Worm (Caenorhabditis elegans) whole organism, L3 larva: ENCODE results near the gene cln-3.1.

ENCODE experiments used
- R02D3.7 ChIP-seq: fragments of 150-350 bp; optimal IDR thresholded peaks from 2 replicates; lab custom pipeline; 2014; ENCODE audit warnings: missing biosample characterization, missing genetic modification characterization
- aly-2 ChIP-seq: fragments of 150-350 bp; optimal IDR thresholded peaks from 2 replicates; lab custom pipeline; 2014; ENCODE audit warnings: missing biosample characterization, missing genetic modification characterization
- ama-1 ChIP-seq: fragments of 150-350 bp; optimal IDR thresholded peaks from 2 replicates; lab custom pipeline; 2018
- ceh-16 ChIP-seq: sonication (generic microtip); optimal IDR thresholded peaks from 2 replicates; lab custom pipeline; 2017; ENCODE audit warnings: missing biosample characterization, missing genetic modification characterization
- ceh-82 ChIP-seq: fragments of 150-350 bp; optimal IDR thresholded peaks from 2 replicates; lab custom pipeline; 2014; ENCODE audit warnings: missing biosample characterization, missing genetic modification characterization
- daf-12 ChIP-seq: fragments of 150-350 bp; optimal IDR thresholded peaks from 2 replicates; lab custom pipeline; 2014; ENCODE audit warnings: missing biosample characterization, missing genetic modification reagents, missing genetic modification characterization
- egl-5 ChIP-seq: fragments of 150-350 bp; optimal IDR thresholded peaks from 2 replicates; lab custom pipeline; 2017; ENCODE audit warnings: missing biosample characterization, missing genetic modification reagents, missing genetic modification characterization, inconsistent platforms
- elt-2 ChIP-seq: sonication (generic microtip); optimal IDR thresholded peaks from 2 replicates; lab custom pipeline; 2016; ENCODE audit warnings: missing genetic modification reagents, mild to moderate bottlenecking, missing genetic modification characterization, missing compliant biosample characterization
- eor-1 ChIP-seq, 2 experiments: fragments of 150-350 bp; optimal IDR thresholded peaks; 2 replicates each; lab custom pipeline; 2014 to 2018; ENCODE audit warnings: missing biosample characterization in 2 of 2, missing genetic modification characterization in 2 of 2
- fkh-2 ChIP-seq: fragments of 150-350 bp; optimal IDR thresholded peaks from 2 replicates; lab custom pipeline; 2014; ENCODE audit warnings: missing biosample characterization, missing genetic modification reagents, missing genetic modification characterization
- hmg-11 ChIP-seq: sonication (generic microtip); optimal IDR thresholded peaks from 2 replicates; lab custom pipeline; 2016; ENCODE audit warnings: missing genetic modification characterization, missing compliant biosample characterization
- jun-1 ChIP-seq: fragments of 150-350 bp; optimal IDR thresholded peaks from 2 replicates; lab custom pipeline; 2014; ENCODE audit warnings: missing biosample characterization, missing genetic modification reagents, missing genetic modification characterization
- lin-15B ChIP-seq: fragments of 150-350 bp; optimal IDR thresholded peaks from 2 replicates; lab custom pipeline; 2014; ENCODE audit warnings: missing biosample characterization, missing genetic modification characterization
- lin-39 ChIP-seq: fragments of 150-350 bp; optimal IDR thresholded peaks from 2 replicates; lab custom pipeline; 2018; ENCODE audit warnings: missing biosample characterization, missing genetic modification reagents, missing genetic modification characterization
- lsy-12 ChIP-seq: sonication (generic microtip); optimal IDR thresholded peaks from 2 replicates; lab custom pipeline; 2016; ENCODE audit warnings: mild to moderate bottlenecking, missing genetic modification characterization, missing compliant biosample characterization
- mml-1 ChIP-seq: fragments of 150-350 bp; sonication (generic microtip); optimal IDR thresholded peaks from 3 replicates; lab custom pipeline; 2014; ENCODE audit warnings: missing biosample characterization, missing genetic modification characterization
- nfya-1 ChIP-seq: sonication (generic microtip); optimal IDR thresholded peaks from 2 replicates; lab custom pipeline; 2017; ENCODE audit warnings: missing genetic modification characterization, mild to moderate bottlenecking, missing compliant biosample characterization, antibody characterized with exemption, moderate library complexity; ENCODE audit not compliant: insufficient read depth
- nhr-12 ChIP-seq: fragments of 150-350 bp; optimal IDR thresholded peaks from 2 replicates; lab custom pipeline; 2014; ENCODE audit warnings: missing biosample characterization, missing genetic modification characterization
- nhr-23 ChIP-seq: fragments of 150-350 bp; optimal IDR thresholded peaks from 2 replicates; lab custom pipeline; 2014; ENCODE audit warnings: missing biosample characterization, missing genetic modification reagents, missing genetic modification characterization
- nhr-237 ChIP-seq: fragments of 150-350 bp; optimal IDR thresholded peaks from 2 replicates; lab custom pipeline; 2014; ENCODE audit warnings: missing biosample characterization, missing genetic modification characterization
- nhr-25 ChIP-seq: sonication (generic microtip); optimal IDR thresholded peaks from 2 replicates; lab custom pipeline; 2017; ENCODE audit warnings: missing biosample characterization, missing genetic modification characterization
- nhr-28 ChIP-seq: fragments of 150-350 bp; optimal IDR thresholded peaks from 2 replicates; lab custom pipeline; 2014; ENCODE audit warnings: missing biosample characterization, missing genetic modification characterization
- nhr-43 ChIP-seq: sonication (generic microtip); optimal IDR thresholded peaks from 2 replicates; lab custom pipeline; 2016; ENCODE audit warnings: mild to moderate bottlenecking, missing genetic modification characterization, missing compliant biosample characterization; ENCODE audit not compliant: poor library complexity, severe bottlenecking
- nhr-76 ChIP-seq: fragments of 150-350 bp; sonication (generic microtip); optimal IDR thresholded peaks from 5 replicates; lab custom pipeline; 2014; ENCODE audit warnings: missing biosample characterization, missing genetic modification characterization
- nhr-77 ChIP-seq: fragments of 150-350 bp; optimal IDR thresholded peaks from 2 replicates; lab custom pipeline; 2014; ENCODE audit warnings: missing biosample characterization, missing genetic modification characterization
- pha-4 ChIP-seq: fragments of 150-350 bp; optimal IDR thresholded peaks from 2 replicates; lab custom pipeline; 2014; ENCODE audit warnings: missing biosample characterization, missing genetic modification reagents, missing genetic modification characterization
- pqm-1 ChIP-seq: fragments of 150-350 bp; optimal IDR thresholded peaks from 2 replicates; lab custom pipeline; 2017; ENCODE audit warnings: missing biosample characterization, missing genetic modification characterization, inconsistent platforms
- skn-1 ChIP-seq: fragments of 150-350 bp; optimal IDR thresholded peaks from 2 replicates; lab custom pipeline; 2014; ENCODE audit warnings: missing biosample characterization, missing genetic modification characterization
- snpc-4 ChIP-seq: fragments of 150-350 bp; optimal IDR thresholded peaks from 2 replicates; lab custom pipeline; 2014; ENCODE audit warnings: missing biosample characterization, missing genetic modification characterization
- tbx-2 ChIP-seq: sonication (generic microtip); optimal IDR thresholded peaks from 2 replicates; lab custom pipeline; 2016; ENCODE audit warnings: mild to moderate bottlenecking, missing genetic modification characterization, missing compliant biosample characterization
- unc-39 ChIP-seq: sonication (generic microtip); optimal IDR thresholded peaks from 4 replicates; lab custom pipeline; 2017; ENCODE audit warnings: missing biosample characterization, missing genetic modification characterization
- unc-62 ChIP-seq: fragments of 150-350 bp; sonication (generic microtip); optimal IDR thresholded peaks from 4 replicates; lab custom pipeline; 2014; ENCODE audit warnings: missing biosample characterization, missing genetic modification reagents, missing genetic modification characterization
- zag-1 ChIP-seq: fragments of 150-350 bp; optimal IDR thresholded peaks from 2 replicates; lab custom pipeline; 2014; ENCODE audit warnings: missing biosample characterization, missing genetic modification characterization
- ztf-11 ChIP-seq: fragments of 150-350 bp; optimal IDR thresholded peaks from 2 replicates; lab custom pipeline; 2014; ENCODE audit warnings: missing biosample characterization, missing genetic modification characterization
- ztf-4 ChIP-seq: fragments of 150-350 bp; optimal IDR thresholded peaks from 2 replicates; lab custom pipeline; 2014; ENCODE audit warnings: missing biosample characterization, missing genetic modification characterization

Gene cln-3.1

DNA sequence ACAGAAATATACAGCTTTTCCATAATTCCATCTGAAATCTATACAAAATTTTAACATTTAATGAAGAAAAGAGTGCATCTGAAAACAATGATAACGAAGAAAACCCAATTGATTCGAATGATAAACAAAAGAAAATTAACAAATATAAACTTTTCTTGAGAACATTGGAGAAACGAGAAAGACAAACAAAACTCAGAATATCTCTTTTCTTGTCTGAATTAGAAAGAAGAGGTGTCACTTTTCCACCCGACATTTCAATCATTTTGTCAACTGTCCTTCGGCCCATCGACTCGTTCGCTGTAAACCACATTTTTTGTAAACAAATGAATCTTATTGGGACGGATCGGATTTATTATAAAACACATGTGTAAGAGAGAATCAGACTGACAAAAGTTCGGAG lies 39.5 kb downstream of the cln-3.1 start, which contains the start of gene bgal-1:
Gene bgal-1, minus strand, starts transcription at position 38 of the 400 bp plus-strand sequence.
- TF ChIP-seq ama-1 (peak; percentile 69), eor-1 (tag; optimal IDR thresholded peaks at IDR 0.05; lab: Kevin White, UChicago) (no peak), nhr-76 (tag; lab: Kevin White, UChicago) (no peak), nhr-25 (tag; lab: Kevin White, UChicago) (peak; percentile 21), nhr-77 (tag; lab: Kevin White, UChicago) (no peak), pha-4 (tag; lab: Kevin White, UChicago) (peak; percentile 62), tbx-2 (tag; lab: Kevin White, UChicago) (peak; percentile 1), lsy-12 (peak; percentile 33), unc-62 (no peak), ceh-82 (no peak), lin-39 (tag; lab: Kevin White, UChicago) (peak; percentile 4), ceh-16 (tag; lab: Kevin White, UChicago) (no peak), elt-2 (tag; lab: Kevin White, UChicago) (peak; percentile 23), mml-1 (no peak), unc-39 (tag; lab: Kevin White, UChicago) (no peak), nfya-1 (tag; lab: Kevin White, UChicago) (peak; percentile 15), pqm-1 (no peak), nhr-23 (tag; lab: Kevin White, UChicago) (peak; percentile 40), aly-2 (tag; lab: Kevin White, UChicago) (no peak), ztf-11 (no peak), zag-1 (tag; lab: Kevin White, UChicago) (no peak), nhr-43 (tag; lab: Kevin White, UChicago) (no peak), ztf-4 (no peak)
- TF ChIP-seq, all 47 proteins: peak for 9

DNA sequence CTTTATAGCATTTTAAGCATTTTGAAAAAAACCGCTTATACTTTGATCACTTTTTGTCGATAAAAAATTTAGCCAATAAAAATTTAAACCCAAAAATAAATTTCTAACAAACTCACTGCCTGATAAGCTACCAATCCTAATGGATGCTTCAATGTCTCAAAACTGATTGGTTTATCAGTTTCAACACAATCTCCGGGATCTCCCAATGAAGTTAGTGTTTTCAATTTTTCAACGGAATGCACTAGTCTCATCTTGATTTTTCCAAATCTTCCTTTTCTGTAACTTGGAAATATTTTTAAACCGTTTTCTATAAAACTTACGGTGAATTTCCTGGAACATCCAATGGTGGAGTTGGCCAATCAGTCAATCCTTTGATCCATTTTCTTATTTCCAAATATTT lies 41.8 kb downstream of the cln-3.1 start:
- TF ChIP-seq nhr-25 (tag; lab: Kevin White, UChicago) (no peak), daf-12 (tag; lab: Kevin White, UChicago) (no peak), nhr-237 (tag; lab: Kevin White, UChicago) (no peak), nhr-23 (tag; lab: Kevin White, UChicago) (no peak), ztf-4 (no peak), ceh-82 (no peak), egl-5 (no peak), elt-2 (tag; lab: Kevin White, UChicago) (no peak), lin-15B (tag; lab: Kevin White, UChicago) (no peak), lsy-12 (no peak), skn-1 (tag; lab: Kevin White, UChicago) (no peak), tbx-2 (tag; lab: Kevin White, UChicago) (no peak), nhr-12 (no peak)

DNA sequence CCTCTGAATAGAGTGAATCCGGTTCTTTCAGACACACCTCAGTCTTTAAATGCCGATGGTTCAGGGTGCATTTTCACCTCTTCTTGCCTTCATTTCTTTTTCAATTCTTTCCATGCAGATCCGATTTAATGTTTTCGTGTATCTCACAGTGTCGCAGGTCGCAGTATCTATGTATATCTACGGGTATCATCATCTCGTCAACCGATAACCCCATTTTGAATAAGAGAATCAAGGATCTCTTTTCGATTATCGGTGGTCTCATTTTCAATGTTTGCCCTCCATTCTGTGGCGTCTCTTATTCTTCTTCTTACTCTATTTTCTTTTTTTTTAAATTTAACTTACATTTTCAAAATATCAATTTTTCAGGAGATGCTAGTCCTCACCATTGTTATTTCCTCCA lies 44.5 kb downstream of the cln-3.1 start, which contains the start of gene T19B10.2:
Gene T19B10.2, plus strand, starts transcription at position 367 of the 400 bp plus-strand sequence.
- TF ChIP-seq ztf-4, result no peak
- TF ChIP-seq nhr-23 (tag; lab: Kevin White, UChicago), result peak; percentile 76

DNA sequence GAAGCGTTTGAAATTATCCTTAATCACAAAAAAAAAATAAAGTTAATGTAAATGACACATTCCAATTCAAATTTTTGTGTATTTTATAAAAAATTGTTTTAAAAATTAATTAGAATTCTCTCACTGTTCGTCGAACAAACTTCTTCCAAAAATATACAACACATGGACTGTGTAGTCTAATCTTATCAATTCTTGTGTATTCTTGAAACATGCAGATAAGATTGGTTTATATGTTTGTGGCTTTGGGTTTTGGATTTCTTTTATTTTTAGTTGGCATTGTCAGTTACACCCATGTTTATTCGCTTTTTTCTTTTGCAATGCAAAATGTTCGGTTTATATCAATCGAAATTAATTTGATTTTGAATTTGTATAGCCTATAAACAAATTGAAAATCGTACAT lies 45.0 kb downstream of the cln-3.1 start:
- TF ChIP-seq nhr-25 (tag; lab: Kevin White, UChicago) (no peak), nhr-28 (no peak), aly-2 (tag; lab: Kevin White, UChicago) (no peak)

DNA sequence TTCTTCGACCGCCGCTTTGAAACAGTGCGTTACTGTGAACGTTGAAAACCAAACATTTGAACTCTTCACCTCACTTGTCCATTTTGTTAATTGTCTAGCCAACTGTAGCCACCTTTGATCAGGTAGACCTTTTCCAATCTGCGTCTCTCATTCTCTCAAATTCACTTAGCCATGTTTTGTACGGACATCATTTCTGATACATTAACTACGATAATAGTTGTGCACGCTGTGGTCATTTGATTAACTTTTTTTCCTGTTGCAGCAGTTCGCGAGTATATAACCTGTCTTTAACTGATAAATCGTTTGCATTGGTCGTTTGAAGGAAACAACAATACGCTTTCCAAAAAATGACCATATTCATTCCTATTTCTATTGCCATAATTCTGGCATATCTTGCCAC lies 48.1 kb downstream of the cln-3.1 start, which contains the start of gene cyp-29A2:
Gene cyp-29A2, plus strand, starts transcription at position 190 of the 400 bp plus-strand sequence.
- TF ChIP-seq ztf-4 (no peak), nhr-28 (no peak), R02D3.7 (tag; lab: Kevin White, UChicago) (no peak), fkh-2 (tag; lab: Kevin White, UChicago) (no peak), nhr-25 (tag; lab: Kevin White, UChicago) (no peak), pqm-1 (peak; percentile 18), tbx-2 (tag; lab: Kevin White, UChicago) (no peak), elt-2 (tag; lab: Kevin White, UChicago) (peak; percentile 17), nhr-237 (tag; lab: Kevin White, UChicago) (no peak), ceh-82 (no peak)

DNA sequence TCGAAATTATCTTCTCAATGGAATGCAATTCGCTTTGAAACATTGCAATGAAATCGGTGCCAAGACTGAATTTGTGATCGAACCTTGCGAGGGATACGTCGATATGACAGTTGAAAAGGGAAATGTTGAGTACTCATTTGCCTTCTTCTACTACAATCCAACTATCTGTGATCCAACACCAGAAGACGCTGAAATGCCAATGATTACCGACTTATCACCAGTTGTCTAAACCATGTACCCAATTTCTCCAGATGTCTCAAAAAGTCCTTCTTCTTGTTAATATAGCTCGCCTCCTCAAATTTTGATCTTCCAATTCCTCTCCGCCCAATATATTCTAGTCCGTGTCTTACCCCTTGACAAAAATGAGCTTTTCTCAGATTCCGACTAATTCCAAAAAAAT lies 49.3 kb downstream of the cln-3.1 start:
- no peak for TF ChIP-seq nhr-77 (tag; lab: Kevin White, UChicago)
- TF ChIP-seq unc-62, result no peak
- TF ChIP-seq unc-39 (tag; lab: Kevin White, UChicago), result no peak
- TF ChIP-seq snpc-4 (tag; lab: Kevin White, UChicago), result no peak
- TF ChIP-seq hmg-11 (tag; lab: Kevin White, UChicago), result no peak
- no peak for TF ChIP-seq R02D3.7 (tag; lab: Kevin White, UChicago)
- TF ChIP-seq jun-1 (tag; lab: Kevin White, UChicago), result no peak
- no peak for TF ChIP-seq lsy-12
- no peak for TF ChIP-seq lin-39 (tag; lab: Kevin White, UChicago)
- TF ChIP-seq, all 47 proteins: peak for 0
